Fruit fly (Drosophila melanogaster): ENCODE results near the gene CG13877.

DNA sequence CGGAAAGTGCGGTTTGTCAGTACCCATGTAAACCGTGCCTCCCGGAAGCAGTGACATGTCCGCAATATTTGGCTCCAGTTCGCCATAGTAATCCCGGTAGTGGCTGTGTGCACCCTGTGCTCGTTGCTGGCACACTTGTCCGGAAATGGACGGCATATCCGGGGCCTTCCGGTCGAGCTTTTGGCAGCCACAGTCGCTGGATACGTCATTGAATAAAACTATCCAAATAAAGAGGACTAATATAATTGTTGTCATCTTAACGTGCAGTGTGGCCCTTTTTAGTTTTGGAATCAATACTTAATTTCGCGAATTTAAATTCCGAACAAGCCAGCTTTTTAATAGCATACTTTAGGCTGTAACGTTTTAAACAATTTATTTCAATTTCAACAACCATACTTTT, 41.9 kb upstream of the CG13877 start, which contains the start of gene CG7049:
- no peak for TF ChIP-seq cic (GFP tag; optimal IDR thresholded peaks at IDR 0.05)
- TF ChIP-seq CG12768 (GFP tag; optimal IDR thresholded peaks at IDR 0.05) = no peak
- TF ChIP-seq pad (GFP tag; optimal IDR thresholded peaks at IDR 0.05) = no peak
- TF ChIP-seq CG7101 (tag; optimal IDR thresholded peaks at IDR 0.05) = no peak
- TF ChIP-seq CG7045 (GFP tag; optimal IDR thresholded peaks at IDR 0.05) = no peak
- TF ChIP-seq Crg-1 (GFP tag; optimal IDR thresholded peaks at IDR 0.05) = no peak

Data from whole organism, adult.